Worm (Caenorhabditis elegans) whole organism, young adult: ENCODE measurements around the gene ZK512.7.

Experiments
- F23B12.7 ChIP-seq: sonication (generic microtip); optimal IDR thresholded peaks from 2 replicates; lab custom pipeline; 2017; ENCODE audit warnings: missing genetic modification characterization, mild to moderate bottlenecking, missing compliant biosample characterization, antibody characterized with exemption, moderate library complexity; ENCODE audit not compliant: insufficient read depth
- F33H1.4 ChIP-seq: fragments of 200-800 bp; sonication (Bioruptor generic); IDR thresholded peaks from 2 replicates; pipeline ENCODE4 v1.3.6; 2022; ENCODE audit warnings: missing genetic modification reagents, missing genetic modification characterization, missing compliant biosample characterization
- Y79H2A.3 ChIP-seq: fragments of 200-800 bp; sonication (Bioruptor generic); conservative IDR thresholded peaks from 2 replicates; pipeline ENCODE4 v1.3.6; 2022; ENCODE audit warnings: missing genetic modification reagents, missing genetic modification characterization, missing compliant biosample characterization
- ama-1 ChIP-seq, 3 experiments: fragments of 150-350 bp in 1 of 3; sonication (generic microtip) in 2 of 3; optimal IDR thresholded peaks; 2 replicates each; lab custom pipeline; 2014 to 2018; ENCODE audit warnings: missing biosample characterization in 2 of 3, missing genetic modification characterization in 2 of 3, missing genetic modification reagents in 2 of 3
- ceh-40 ChIP-seq: fragments of 200-800 bp; sonication (Bioruptor generic); IDR thresholded peaks from 2 replicates; pipeline ENCODE4 v1.3.6; 2022; ENCODE audit warnings: missing genetic modification characterization, missing compliant biosample characterization
- nhr-179 ChIP-seq: sonication (generic microtip); optimal IDR thresholded peaks from 2 replicates; lab custom pipeline; 2016; ENCODE audit warnings: mild to moderate bottlenecking, missing genetic modification characterization, missing compliant biosample characterization
- snpc-4 ChIP-seq, 5 experiments: fragments of 150-350 bp in 1 of 5; sonication (generic microtip) in 4 of 5; optimal IDR thresholded peaks; 2 replicates each; lab custom pipeline; 2014 to 2018; ENCODE audit warnings: missing genetic modification characterization in 5 of 5, missing biosample characterization in 3 of 5, antibody characterized with exemption in 2 of 5, mild to moderate bottlenecking in 2 of 5, missing compliant biosample characterization in 2 of 5, missing genotype in 2 of 5, moderate library complexity in 2 of 5, missing genetic modification reagents in 1 of 5

DNA sequence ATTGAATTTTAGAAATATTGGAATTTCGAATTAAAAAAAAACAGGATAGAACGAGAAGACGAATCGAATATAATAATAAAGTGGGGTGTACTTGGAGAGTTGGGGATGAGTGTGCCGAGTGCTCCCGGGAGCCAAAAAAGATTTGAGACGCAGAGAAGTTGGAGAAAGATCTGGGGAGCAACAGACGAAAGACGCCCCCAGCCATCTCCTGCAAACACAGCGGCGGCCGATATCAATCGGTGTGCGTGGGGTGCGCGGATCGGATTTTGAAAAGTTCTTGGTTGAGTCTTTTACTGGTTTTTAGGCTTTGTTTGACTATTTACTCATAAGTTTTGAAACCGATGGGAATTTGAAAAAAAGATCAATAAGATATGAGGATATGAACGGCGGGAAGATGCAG is 15.3 kb upstream of the ZK512.7 start, which contains the start of gene nhl-1:
- TF ChIP-seq ama-1 (optimal IDR thresholded peaks at IDR 0.05; lab: Kevin White, UChicago) = no peak
- TF ChIP-seq ama-1 (GFP tag; optimal IDR thresholded peaks at IDR 0.05; lab: Kevin White, UChicago) = no peak
- TF ChIP-seq F33H1.4 (GFP tag; lab: Robert Waterston, UW) = no peak
- no peak for TF ChIP-seq Y79H2A.3 (GFP tag; lab: Robert Waterston, UW)
- no peak for TF ChIP-seq F23B12.7
- TF ChIP-seq snpc-4 (GFP tag; optimal IDR thresholded peaks at IDR 0.05; lab: Kevin White, UChicago) = no peak
- TF ChIP-seq snpc-4 (tag; optimal IDR thresholded peaks at IDR 0.05; lab: Kevin White, UChicago) = no peak
- no peak for TF ChIP-seq nhr-179 (tag; lab: Kevin White, UChicago)
- no peak for TF ChIP-seq ceh-40 (GFP tag; lab: Robert Waterston, UW)
